Worm (Caenorhabditis elegans) whole organism, L4/young adult: Measurements from ENCODE around the gene srw-53.

ENCODE experiments used
- dao-5 ChIP-seq: sonication (generic microtip); optimal IDR thresholded peaks from 2 replicates; lab custom pipeline; 2016; ENCODE audit warnings: missing genotype, missing genetic modification characterization, moderate library complexity, missing compliant biosample characterization
- him-1 ChIP-seq: sonication (generic microtip); optimal IDR thresholded peaks from 2 replicates; lab custom pipeline; 2016; ENCODE audit warnings: missing genotype, missing genetic modification reagents, missing genetic modification characterization, missing compliant biosample characterization

DNA sequence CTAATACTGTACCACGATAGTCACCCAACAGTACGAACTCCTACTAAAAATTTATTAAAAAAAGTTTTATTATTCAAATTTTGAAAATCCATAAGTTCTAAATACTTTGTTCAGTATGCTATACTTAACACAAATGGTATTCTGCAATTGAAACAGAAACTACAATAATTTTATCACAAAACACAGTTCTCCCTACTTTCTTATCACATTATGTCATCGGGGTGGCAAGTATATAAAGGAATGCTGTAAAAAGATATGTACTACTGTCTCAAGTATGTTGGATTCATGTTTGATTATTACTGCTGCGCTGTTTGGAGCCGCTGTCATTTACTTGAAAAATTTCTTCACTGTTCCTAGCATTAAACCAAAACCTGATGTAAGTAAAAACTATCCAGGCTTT, 22.1 kb upstream of the srw-53 start, which contains the start of gene cdr-1:
- TF ChIP-seq him-1 (tag; lab: Kevin White, UChicago) (no peak), dao-5 (tag; lab: Kevin White, UChicago) (no peak)
